Fruit fly (Drosophila melanogaster) whole organism, prepupa: Measurements from ENCODE around the gene Dlic.

Experiments used
- CG10631 ChIP-seq: fragments of 200-800 bp; sonication (Bioruptor generic); optimal IDR thresholded peaks from 2 replicates; lab custom pipeline; 2016; ENCODE audit warnings: missing biosample characterization, missing genetic modification characterization
- CG10669 ChIP-seq: fragments of 200-800 bp; sonication (Bioruptor generic); optimal IDR thresholded peaks from 3 replicates; lab custom pipeline; 2018; ENCODE audit warnings: missing biosample characterization, mild to moderate bottlenecking, missing genetic modification characterization, moderate library complexity
- CG11762 ChIP-seq: fragments of 200-800 bp; sonication (Bioruptor generic); optimal IDR thresholded peaks from 3 replicates; lab custom pipeline; 2016; ENCODE audit warnings: missing biosample characterization, missing genetic modification characterization; ENCODE audit not compliant: insufficient read depth
- CG11902 ChIP-seq: fragments of 200-800 bp; sonication (Bioruptor generic); optimal IDR thresholded peaks from 3 replicates; lab custom pipeline; 2016; ENCODE audit warnings: missing biosample characterization, missing genetic modification characterization
- CG15336 ChIP-seq: fragments of 200-800 bp; sonication (Bioruptor generic); IDR thresholded peaks from 2 replicates; pipeline ENCODE4 v1.3.6; 2022; ENCODE audit warnings: missing biosample characterization, missing genetic modification characterization
- CG16779 ChIP-seq: fragments of 200-800 bp; sonication (Bioruptor generic); optimal IDR thresholded peaks from 3 replicates; lab custom pipeline; 2017; ENCODE audit warnings: missing biosample characterization, mild to moderate bottlenecking, missing genetic modification characterization
- CG3032 ChIP-seq: fragments of 200-800 bp; optimal IDR thresholded peaks from 2 replicates; lab custom pipeline; 2019; ENCODE audit warnings: missing biosample characterization, mild to moderate bottlenecking, missing genetic modification characterization, moderate library complexity
- CG31627 ChIP-seq: fragments of 200-800 bp; sonication (Bioruptor generic); optimal IDR thresholded peaks from 3 replicates; lab custom pipeline; 2016; ENCODE audit warnings: missing biosample characterization, missing genetic modification characterization
- CG32006 ChIP-seq: fragments of 200-800 bp; sonication (Bioruptor generic); optimal IDR thresholded peaks from 3 replicates; lab custom pipeline; 2017; ENCODE audit warnings: missing biosample characterization, mild to moderate bottlenecking, missing genetic modification characterization
- CG34406 ChIP-seq: fragments of 200-800 bp; sonication (Bioruptor generic); optimal IDR thresholded peaks from 3 replicates; lab custom pipeline; 2016; ENCODE audit warnings: missing biosample characterization, missing genetic modification characterization
- CG3919 ChIP-seq: fragments of 200-800 bp; sonication (Bioruptor generic); optimal IDR thresholded peaks from 3 replicates; lab custom pipeline; 2016; ENCODE audit warnings: missing biosample characterization, missing genetic modification characterization
- CG6163 ChIP-seq: fragments of 200-800 bp; sonication (Bioruptor generic); IDR thresholded peaks from 3 replicates; pipeline ENCODE4 v1.3.6; 2022; ENCODE audit warnings: missing biosample characterization, missing genetic modification characterization
- CG6792 ChIP-seq: fragments of 200-800 bp; sonication (Bioruptor generic); optimal IDR thresholded peaks from 3 replicates; lab custom pipeline; 2016; ENCODE audit warnings: missing biosample characterization, missing genetic modification characterization
- CG6808 ChIP-seq: fragments of 200-800 bp; sonication (Bioruptor generic); optimal IDR thresholded peaks from 3 replicates; lab custom pipeline; 2017; ENCODE audit warnings: missing biosample characterization, missing genetic modification characterization, mild to moderate bottlenecking, moderate library complexity, missing genetic modification reagents
- CG7368 ChIP-seq: fragments of 200-800 bp; sonication (Bioruptor generic); optimal IDR thresholded peaks from 3 replicates; lab custom pipeline; 2016; ENCODE audit warnings: missing biosample characterization, missing genetic modification characterization
- CG8119 ChIP-seq: fragments of 200-800 bp; sonication (Bioruptor generic); IDR thresholded peaks from 3 replicates; pipeline ENCODE4 v1.3.6; 2022; ENCODE audit warnings: missing biosample characterization, missing genetic modification characterization
- CG8319 ChIP-seq: fragments of 200-800 bp; sonication (Bioruptor generic); optimal IDR thresholded peaks from 3 replicates; lab custom pipeline; 2016; ENCODE audit warnings: missing biosample characterization, missing genetic modification characterization
- CG8632 ChIP-seq: fragments of 200-800 bp; sonication (Bioruptor generic); optimal IDR thresholded peaks from 3 replicates; lab custom pipeline; 2016; ENCODE audit warnings: missing biosample characterization, missing genetic modification characterization
- CG9139 ChIP-seq: fragments of 200-800 bp; sonication (Bioruptor generic); optimal IDR thresholded peaks from 3 replicates; lab custom pipeline; 2017; ENCODE audit warnings: missing biosample characterization, mild to moderate bottlenecking, missing genetic modification characterization
- Eip75B ChIP-seq: fragments of 200-800 bp; sonication (Bioruptor generic); optimal IDR thresholded peaks from 3 replicates; lab custom pipeline; 2016; ENCODE audit warnings: missing biosample characterization, missing genetic modification characterization
- Eip78C ChIP-seq: fragments of 200-800 bp; sonication (Bioruptor generic); peaks from one replicate; lab custom pipeline; 2016; ENCODE audit warnings: missing biosample characterization, missing genetic modification characterization
- Ets96B ChIP-seq: fragments of 200-800 bp; optimal IDR thresholded peaks from 2 replicates; lab custom pipeline; 2019; ENCODE audit warnings: missing biosample characterization, mild to moderate bottlenecking, missing genetic modification characterization, moderate library complexity
- Gug ChIP-seq: fragments of 200-800 bp; sonication (Bioruptor generic); IDR thresholded peaks from 2 replicates; pipeline ENCODE4 v1.3.6; 2022; ENCODE audit warnings: missing biosample characterization, missing genetic modification characterization
- Hr38 ChIP-seq: sonication (Bioruptor generic); optimal IDR thresholded peaks from 2 replicates; lab custom pipeline; 2016; ENCODE audit warnings: missing biosample characterization, missing genetic modification characterization
- Hr39 ChIP-seq: fragments of 200-800 bp; sonication (Bioruptor generic); optimal IDR thresholded peaks from 2 replicates; lab custom pipeline; 2016; ENCODE audit warnings: missing biosample characterization, missing genetic modification characterization
- Hr4 ChIP-seq: fragments of 200-800 bp; sonication (Bioruptor generic); optimal IDR thresholded peaks from 3 replicates; lab custom pipeline; 2016; ENCODE audit warnings: missing biosample characterization, missing genetic modification characterization
- Lpt ChIP-seq: fragments of 200-800 bp; sonication (Bioruptor generic); optimal IDR thresholded peaks from 3 replicates; lab custom pipeline; 2016; ENCODE audit warnings: missing biosample characterization, missing genetic modification characterization
- Met ChIP-seq: fragments of 200-800 bp; sonication (Bioruptor generic); optimal IDR thresholded peaks from 3 replicates; lab custom pipeline; 2016; ENCODE audit warnings: missing biosample characterization, missing genetic modification characterization
- OdsH ChIP-seq: fragments of 200-800 bp; sonication (Bioruptor generic); optimal IDR thresholded peaks from 3 replicates; lab custom pipeline; 2016; ENCODE audit warnings: missing biosample characterization, missing genetic modification characterization
- Smox ChIP-seq: fragments of 200-800 bp; sonication (Bioruptor generic); optimal IDR thresholded peaks from 3 replicates; lab custom pipeline; 2016; ENCODE audit warnings: missing biosample characterization, missing genetic modification characterization
- Sox102F ChIP-seq: fragments of 200-800 bp; sonication (Bioruptor generic); optimal IDR thresholded peaks from 2 replicates; lab custom pipeline; 2016; ENCODE audit warnings: missing biosample characterization, mild to moderate bottlenecking, missing genetic modification characterization
- Sox14 ChIP-seq: fragments of 200-800 bp; sonication (Bioruptor generic); optimal IDR thresholded peaks from 3 replicates; lab custom pipeline; 2016; ENCODE audit warnings: missing biosample characterization, missing genetic modification characterization
- Sox15 ChIP-seq: fragments of 200-800 bp; sonication (Bioruptor generic); optimal IDR thresholded peaks from 3 replicates; lab custom pipeline; 2016; ENCODE audit warnings: missing biosample characterization, missing genetic modification characterization
- achi ChIP-seq: fragments of 200-800 bp; sonication (Bioruptor generic); optimal IDR thresholded peaks from 3 replicates; lab custom pipeline; 2016; ENCODE audit warnings: missing biosample characterization, missing genetic modification characterization
- acj6 ChIP-seq: fragments of 200-800 bp; sonication (Bioruptor generic); optimal IDR thresholded peaks from 3 replicates; lab custom pipeline; 2016; ENCODE audit warnings: missing biosample characterization, missing genetic modification characterization
- cyc ChIP-seq: fragments of 200-800 bp; sonication (Bioruptor generic); optimal IDR thresholded peaks from 3 replicates; lab custom pipeline; 2016; ENCODE audit warnings: missing biosample characterization, missing genetic modification characterization
- dac ChIP-seq: fragments of 200-800 bp; sonication (Bioruptor generic); optimal IDR thresholded peaks from 2 replicates; lab custom pipeline; 2017; ENCODE audit warnings: missing biosample characterization, mild to moderate bottlenecking, missing genetic modification characterization
- dsx ChIP-seq: fragments of 200-800 bp; optimal IDR thresholded peaks from 3 replicates; lab custom pipeline; 2019; ENCODE audit warnings: missing biosample characterization, mild to moderate bottlenecking, missing genetic modification characterization, moderate library complexity; ENCODE audit not compliant: poor library complexity, severe bottlenecking
- eg ChIP-seq: fragments of 200-800 bp; sonication (Bioruptor generic); IDR thresholded peaks from 3 replicates; pipeline ENCODE4 v1.3.6; 2022; ENCODE audit warnings: missing biosample characterization, missing genetic modification characterization
- esn ChIP-seq: fragments of 200-800 bp; sonication (Bioruptor generic); optimal IDR thresholded peaks from 2 replicates; lab custom pipeline; 2016; ENCODE audit warnings: missing biosample characterization, mild to moderate bottlenecking, missing genetic modification characterization, moderate library complexity
- fd59A ChIP-seq: fragments of 200-800 bp; sonication (Bioruptor generic); optimal IDR thresholded peaks from 2 replicates; lab custom pipeline; 2017; ENCODE audit warnings: missing biosample characterization, mild to moderate bottlenecking, missing genetic modification characterization, missing genetic modification reagents
- lz ChIP-seq: fragments of 200-800 bp; sonication (Bioruptor generic); optimal IDR thresholded peaks from 3 replicates; lab custom pipeline; 2016; ENCODE audit warnings: missing biosample characterization, missing genetic modification characterization
- net ChIP-seq: fragments of 200-800 bp; sonication (Bioruptor generic); optimal IDR thresholded peaks from 3 replicates; lab custom pipeline; 2016; ENCODE audit warnings: missing biosample characterization, missing genetic modification characterization
- pdm3 ChIP-seq: fragments of 200-800 bp; sonication (Bioruptor generic); optimal IDR thresholded peaks from 3 replicates; lab custom pipeline; 2016; ENCODE audit warnings: missing biosample characterization, missing genetic modification characterization
- salr ChIP-seq, 2 experiments: fragments of 200-800 bp; sonication (Bioruptor generic); optimal IDR thresholded peaks; 3 replicates each; lab custom pipeline; 2016 to 2018; ENCODE audit warnings: missing biosample characterization in 2 of 2, missing genetic modification characterization in 2 of 2, mild to moderate bottlenecking in 1 of 2
- ss ChIP-seq, 2 experiments: fragments of 200-800 bp; sonication (Bioruptor generic); optimal IDR thresholded peaks; 2 replicates in 1 of 2; 3 replicates in 1 of 2; lab custom pipeline; 2017 to 2018; ENCODE audit warnings: mild to moderate bottlenecking in 2 of 2, missing biosample characterization in 2 of 2, missing genetic modification characterization in 2 of 2, moderate library complexity in 1 of 2
- svp ChIP-seq: fragments of 200-800 bp; sonication (Bioruptor generic); peaks from one replicate; lab custom pipeline; 2016; ENCODE audit warnings: missing biosample characterization, missing genetic modification characterization
- topi ChIP-seq: fragments of 200-800 bp; sonication (Bioruptor generic); optimal IDR thresholded peaks from 3 replicates; lab custom pipeline; 2016; ENCODE audit warnings: missing biosample characterization, missing genetic modification characterization
- vri ChIP-seq: fragments of 200-800 bp; sonication (Bioruptor generic); optimal IDR thresholded peaks from 3 replicates; lab custom pipeline; 2016; ENCODE audit warnings: missing biosample characterization, mild to moderate bottlenecking, missing genetic modification characterization

The Dlic gene

dm6 chrX:11146598-11147176 is 7.5 kb upstream of the Dlic start:
- TF ChIP-seq Eip78C (GFP tag; lab: Kevin White, UChicago) = peak; percentile 62
- peak; percentile 30 for TF ChIP-seq CG7368 (GFP tag; lab: Kevin White, UChicago)
- peak; percentile 14 for TF ChIP-seq achi (GFP tag; lab: Kevin White, UChicago)
- TF ChIP-seq CG9139 (GFP tag; lab: Kevin White, UChicago) = no peak
- TF ChIP-seq CG6792 (GFP tag; lab: Kevin White, UChicago) = no peak
- peak; percentile 30 for TF ChIP-seq CG32006 (GFP tag; lab: Kevin White, UChicago)
- peak; percentile 30 for TF ChIP-seq CG31627 (GFP tag; lab: Kevin White, UChicago)
- TF ChIP-seq CG6808 (GFP tag; lab: Kevin White, UChicago) = no peak
- peak; percentile 76 for TF ChIP-seq svp (GFP tag; lab: Kevin White, UChicago)
- TF ChIP-seq vri (GFP tag; lab: Kevin White, UChicago) = no peak
- TF ChIP-seq CG8319 = no peak
- peak; percentile 37 for TF ChIP-seq pdm3 (GFP tag; lab: Kevin White, UChicago)
- peak; percentile 7 for TF ChIP-seq OdsH (GFP tag; lab: Kevin White, UChicago)
- peak; percentile 1 for TF ChIP-seq Eip75B (GFP tag; lab: Kevin White, UChicago)
- TF ChIP-seq esn (GFP tag; lab: Kevin White, UChicago) = peak; percentile 27
- peak; percentile 20 for TF ChIP-seq Hr39 (GFP tag; lab: Kevin White, UChicago)
- TF ChIP-seq CG11902 (GFP tag; lab: Kevin White, UChicago) = no peak
- TF ChIP-seq Hr38 = no peak
- peak; percentile 8 for TF ChIP-seq Smox (GFP tag; lab: Kevin White, UChicago)
- TF ChIP-seq Hr4 (GFP tag; lab: Kevin White, UChicago) = peak; percentile 25
- TF ChIP-seq CG6163 = peak; percentile 77
- no peak for TF ChIP-seq CG8632 (GFP tag; lab: Kevin White, UChicago)
- no peak for TF ChIP-seq Lpt (GFP tag; lab: Kevin White, UChicago)
- TF ChIP-seq CG34406 = peak; percentile 6
- peak in 1 of 2 experiments; percentile 61 for TF ChIP-seq ss (GFP tag; optimal IDR thresholded peaks at IDR 0.05; lab: Kevin White, UChicago)
- peak; percentile 44 for TF ChIP-seq dsx (GFP tag; lab: Kevin White, UChicago)
- no peak for TF ChIP-seq dac (GFP tag; lab: Kevin White, UChicago)
- TF ChIP-seq CG3919 (GFP tag; lab: Kevin White, UChicago) = peak; percentile 37
- TF ChIP-seq eg = peak; percentile 76
- TF ChIP-seq salr (GFP tag; optimal IDR thresholded peaks at IDR 0.05; lab: Kevin White, UChicago) = no peak
- peak; percentile 33; the same call in 1 of the 3 replicates for TF ChIP-seq CG8119 (GFP tag; lab: Robert Waterston, UW)
- TF ChIP-seq fd59A (GFP tag; lab: Kevin White, UChicago) = no peak
- TF ChIP-seq CG3032 = peak; percentile 29
- TF ChIP-seq topi (GFP tag; lab: Kevin White, UChicago) = peak; percentile 51
- no peak for TF ChIP-seq Sox15 (GFP tag; lab: Kevin White, UChicago)
- no peak for TF ChIP-seq CG16779
- TF ChIP-seq Met (GFP tag; lab: Kevin White, UChicago) = peak; percentile 16
- TF ChIP-seq cyc (GFP tag; lab: Kevin White, UChicago) = peak; percentile 1
- TF ChIP-seq CG10669 (GFP tag; lab: Kevin White, UChicago) = peak; percentile 44
- TF ChIP-seq lz (GFP tag; lab: Kevin White, UChicago) = peak; percentile 15
- 0 out of 2 replicates have a peak, but pooled peaks have one; percentile 9 for TF ChIP-seq Gug (GFP tag; lab: Robert Waterston, UW)
- peak; percentile 50 for TF ChIP-seq acj6 (GFP tag; lab: Kevin White, UChicago)
- TF ChIP-seq Sox102F (GFP tag; lab: Kevin White, UChicago) = peak; percentile 20
- no peak for TF ChIP-seq CG11762 (GFP tag; lab: Kevin White, UChicago)
- TF ChIP-seq Sox14 (GFP tag; lab: Kevin White, UChicago) = peak; percentile 7
- TF ChIP-seq Ets96B = peak; percentile 38
- 0 out of 2 replicates have a peak, but pooled peaks have one; percentile 14 for TF ChIP-seq CG15336 (GFP tag; lab: Robert Waterston, UW)
- TF ChIP-seq CG10631 (GFP tag; lab: Kevin White, UChicago) = no peak
- no peak for TF ChIP-seq net
